Worm (Caenorhabditis elegans) whole organism, midembryonic: ENCODE results near the gene H28G03.2.

ENCODE experiments used
- cog-1 ChIP-seq: sonication (generic microtip); optimal IDR thresholded peaks from 2 replicates; lab custom pipeline; 2016; ENCODE audit warnings: missing genetic modification characterization, missing compliant biosample characterization
- ref-1 ChIP-seq: fragments of 200-800 bp; sonication (Bioruptor generic); conservative IDR thresholded peaks from 2 replicates; pipeline ENCODE4 v1.3.6; 2022; ENCODE audit warnings: missing genetic modification reagents, missing genetic modification characterization, missing compliant biosample characterization
- ztf-23 ChIP-seq: fragments of 200-800 bp; sonication (Bioruptor generic); IDR thresholded peaks from 2 replicates; pipeline ENCODE4 v1.3.6; 2022; ENCODE audit warnings: missing genetic modification reagents, missing genetic modification characterization, missing compliant biosample characterization

ce11 chrX:5168770-5169169 is 36.8 kb upstream of the H28G03.2 start:
- TF ChIP-seq ref-1 (GFP tag; lab: Robert Waterston, UW) (no peak), cog-1 (no peak), ztf-23 (GFP tag; lab: Robert Waterston, UW) (no peak)
